Worm (Caenorhabditis elegans): ENCODE measurements around the gene clc-20.
A peak's percentile ranks its signal among the peaks of the same experiment; 100 is the strongest.

The clc-20 gene

DNA sequence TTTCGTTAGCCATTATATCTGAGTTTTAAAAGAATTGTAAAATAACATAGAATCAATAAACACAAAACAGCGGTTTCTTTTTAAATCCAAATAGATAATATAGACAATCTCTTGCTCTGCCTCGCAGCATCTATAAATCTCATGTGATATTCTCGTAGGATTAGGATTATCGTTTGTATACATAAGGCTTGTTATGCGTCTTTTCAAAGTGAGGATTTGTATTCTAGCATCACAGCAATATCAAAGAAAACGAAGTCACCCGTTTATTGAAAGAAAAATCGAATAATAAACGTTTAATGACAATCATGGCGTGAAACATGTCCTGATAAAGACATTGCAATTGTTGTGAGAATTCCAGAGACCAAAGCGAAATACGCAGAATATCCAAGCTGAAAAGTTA lies at the start of gene clc-20, which contains the start of gene T24C4.3:
Gene clc-20 (plus strand): TSS at position 211 of the 400 bp plus-strand sequence.
Gene T24C4.3 (minus strand): TSS at position 101 of the 400 bp plus-strand sequence.
- no peak for TF ChIP-seq mdl-1 (tag; optimal IDR thresholded peaks at IDR 0.05)
- no peak for TF ChIP-seq nhr-67 (tag; optimal IDR thresholded peaks at IDR 0.05)
- TF ChIP-seq pha-4 (tag; optimal IDR thresholded peaks at IDR 0.05) = no peak
- no peak for TF ChIP-seq nhr-11 (tag; optimal IDR thresholded peaks at IDR 0.05)

DNA sequence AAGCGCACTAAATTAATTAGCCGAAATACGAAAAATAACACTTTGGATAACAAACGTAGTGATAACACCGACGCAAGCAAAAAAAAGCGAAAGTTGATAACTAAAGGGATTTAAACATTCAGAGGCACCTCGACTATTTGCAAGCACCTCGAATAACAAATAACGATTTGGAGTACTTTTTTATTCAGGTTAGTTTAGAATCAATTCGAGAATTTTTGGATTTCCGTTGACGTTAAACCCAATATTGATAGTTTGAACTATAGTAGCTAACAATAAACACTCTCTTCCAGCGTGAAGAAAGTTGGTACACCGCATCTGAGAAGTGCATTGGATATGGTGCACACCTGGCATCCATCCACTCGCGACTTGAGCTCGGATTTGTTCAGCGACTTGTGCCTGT lies 47.1 kb upstream of the clc-20 start:
- TF ChIP-seq skn-1 (tag; optimal IDR thresholded peaks at IDR 0.05) = no peak
- TF ChIP-seq daf-12 (tag; optimal IDR thresholded peaks at IDR 0.05) = no peak
- TF ChIP-seq jun-1 (tag; optimal IDR thresholded peaks at IDR 0.05) = no peak
- TF ChIP-seq snpc-4 (tag; optimal IDR thresholded peaks at IDR 0.05) = no peak
- no peak for TF ChIP-seq unc-39 (tag; optimal IDR thresholded peaks at IDR 0.05)
- no peak for TF ChIP-seq lin-39 (tag; optimal IDR thresholded peaks at IDR 0.05)
- no peak for TF ChIP-seq ama-1 (optimal IDR thresholded peaks at IDR 0.05)
- TF ChIP-seq fos-1 (tag; optimal IDR thresholded peaks at IDR 0.05) = no peak
- TF ChIP-seq lin-15B (tag; optimal IDR thresholded peaks at IDR 0.05) = no peak
- no peak for TF ChIP-seq nhr-12 (tag; optimal IDR thresholded peaks at IDR 0.05)
- no peak for TF ChIP-seq ztf-11 (tag; optimal IDR thresholded peaks at IDR 0.05)
- TF ChIP-seq egl-5 (tag; optimal IDR thresholded peaks at IDR 0.05) = no peak

ce11 chrIII:831961-832360 lies 40.4 kb upstream of the clc-20 start, which contains the start of gene ceeh-1:
Gene ceeh-1 (minus strand): TSS chrIII:832277.
- TF ChIP-seq elt-2 (tag; optimal IDR thresholded peaks at IDR 0.05) (peak; percentile 29), jun-1 (tag; optimal IDR thresholded peaks at IDR 0.05) (no peak), ZK546.5 (tag; optimal IDR thresholded peaks at IDR 0.05) (no peak)

DNA sequence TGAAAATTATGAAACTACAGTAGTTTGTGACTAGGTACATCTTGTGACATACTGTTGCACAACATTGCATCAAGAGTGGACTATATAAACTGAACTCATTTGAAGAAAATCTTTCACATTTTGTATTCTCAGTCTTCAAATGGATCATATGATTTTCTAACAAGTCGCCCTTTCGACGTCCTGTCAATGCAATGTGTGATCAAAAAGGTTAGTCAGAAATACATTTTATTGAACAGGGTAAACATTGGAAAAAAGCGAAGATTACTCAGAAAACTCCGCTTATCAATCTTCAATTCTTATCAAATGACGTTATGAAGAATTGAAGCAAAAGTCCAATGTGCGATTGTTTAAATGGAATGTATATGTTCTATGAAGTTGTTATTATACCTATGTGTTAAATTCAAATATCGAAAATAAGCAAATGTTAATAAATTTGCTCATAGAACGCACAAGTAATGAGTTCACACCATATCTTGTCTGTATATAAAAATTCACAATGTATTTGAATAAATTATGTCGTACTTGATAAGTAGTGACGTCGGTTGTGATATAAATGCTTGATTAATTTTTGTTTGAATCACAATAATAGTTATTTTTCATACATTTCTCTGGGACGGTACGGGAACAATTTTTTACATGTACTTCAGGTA lies 39.4 kb upstream of the clc-20 start, which contains the start of gene zip-2:
Gene zip-2 (plus strand): TSS at position 128 of the 650 bp plus-strand sequence.
- TF ChIP-seq unc-39 (tag; optimal IDR thresholded peaks at IDR 0.05) = no peak
- no peak for TF ChIP-seq fkh-10 (GFP tag; optimal IDR thresholded peaks at IDR 0.05)
- no peak for TF ChIP-seq lin-39 (tag; optimal IDR thresholded peaks at IDR 0.05)
- TF ChIP-seq nhr-12 (tag; optimal IDR thresholded peaks at IDR 0.05) = no peak
- no peak for TF ChIP-seq skn-1 (tag; optimal IDR thresholded peaks at IDR 0.05)
- no peak for TF ChIP-seq ztf-11 (tag; optimal IDR thresholded peaks at IDR 0.05)
- TF ChIP-seq pha-4 (tag; optimal IDR thresholded peaks at IDR 0.05) = peak; percentile 79
- TF ChIP-seq unc-62 (GFP tag; optimal IDR thresholded peaks at IDR 0.05) = no peak
- no peak for TF ChIP-seq nhr-23 (tag; optimal IDR thresholded peaks at IDR 0.05)
- no peak for TF ChIP-seq nfya-1 (tag; optimal IDR thresholded peaks at IDR 0.05; ENCODE audit: insufficient read depth)
- no peak for TF ChIP-seq lin-15B (tag; optimal IDR thresholded peaks at IDR 0.05)
- TF ChIP-seq lsy-12 (tag; optimal IDR thresholded peaks at IDR 0.05) = no peak
- TF ChIP-seq hmg-11 (tag; optimal IDR thresholded peaks at IDR 0.05) = no peak
- TF ChIP-seq ceh-16 (tag; optimal IDR thresholded peaks at IDR 0.05) = no peak
- TF ChIP-seq ceh-28 (tag; optimal IDR thresholded peaks at IDR 0.05) = peak; percentile 27
- no peak for TF ChIP-seq tbx-2 (tag; optimal IDR thresholded peaks at IDR 0.05)
- peak; percentile 98 for TF ChIP-seq pqm-1 (tag; optimal IDR thresholded peaks at IDR 0.05)
- TF ChIP-seq nhr-28 (tag; optimal IDR thresholded peaks at IDR 0.05) = no peak
- no peak for TF ChIP-seq nhr-237 (tag; optimal IDR thresholded peaks at IDR 0.05)
- no peak for TF ChIP-seq eor-1 (tag; optimal IDR thresholded peaks at IDR 0.05)
- TF ChIP-seq ZK546.5 (tag; optimal IDR thresholded peaks at IDR 0.05) = no peak
- no peak for TF ChIP-seq ama-1 (optimal IDR thresholded peaks at IDR 0.05)
- no peak for TF ChIP-seq mdl-1 (tag; optimal IDR thresholded peaks at IDR 0.05)
- TF ChIP-seq ztf-4 (tag; optimal IDR thresholded peaks at IDR 0.05) = no peak
- no peak for TF ChIP-seq snpc-4 (tag; optimal IDR thresholded peaks at IDR 0.05)
- TF ChIP-seq nhr-67 (tag; optimal IDR thresholded peaks at IDR 0.05) = no peak
- TF ChIP-seq fos-1 (tag; optimal IDR thresholded peaks at IDR 0.05) = peak; percentile 14
- TF ChIP-seq egl-5 (tag; optimal IDR thresholded peaks at IDR 0.05) = no peak
- no peak for TF ChIP-seq nhr-11 (tag; optimal IDR thresholded peaks at IDR 0.05)
- TF ChIP-seq ceh-9 (tag; optimal IDR thresholded peaks at IDR 0.05) = no peak
- TF ChIP-seq nhr-77 (tag; optimal IDR thresholded peaks at IDR 0.05) = no peak
- TF ChIP-seq sea-2 (GFP tag; optimal IDR thresholded peaks at IDR 0.05) = no peak
- peak; percentile 93 for TF ChIP-seq elt-2 (tag; optimal IDR thresholded peaks at IDR 0.05)
- peak; percentile 24 for TF ChIP-seq jun-1 (tag; optimal IDR thresholded peaks at IDR 0.05)
- TF ChIP-seq nhr-76 (tag; optimal IDR thresholded peaks at IDR 0.05) = no peak
- no peak for TF ChIP-seq fkh-2 (tag; optimal IDR thresholded peaks at IDR 0.05)
- TF ChIP-seq elt-1 (tag; optimal IDR thresholded peaks at IDR 0.05) = no peak
- TF ChIP-seq aly-2 (tag; optimal IDR thresholded peaks at IDR 0.05) = no peak
- TF ChIP-seq nhr-43 (tag; optimal IDR thresholded peaks at IDR 0.05; ENCODE audit: poor library complexity, severe bottlenecking) = no peak
- no peak for TF ChIP-seq mml-1 (tag; optimal IDR thresholded peaks at IDR 0.05)
- no peak for TF ChIP-seq nhr-25 (tag; optimal IDR thresholded peaks at IDR 0.05)
- no peak for TF ChIP-seq elt-3 (tag; optimal IDR thresholded peaks at IDR 0.05)
- TF ChIP-seq daf-12 (tag; optimal IDR thresholded peaks at IDR 0.05) = no peak
- no peak for TF ChIP-seq egl-27 (tag; optimal IDR thresholded peaks at IDR 0.05)
- TF ChIP-seq zag-1 (tag; optimal IDR thresholded peaks at IDR 0.05) = no peak
